Worm (Caenorhabditis elegans): Measurements from ENCODE around the gene lev-9.

ce11 chrX:6251947-6252617, 39.5 kb downstream of the lev-9 start:
- TF ChIP-seq fos-1 (tag; optimal IDR thresholded peaks at IDR 0.05) (peak; percentile 22), mdl-1 (tag; optimal IDR thresholded peaks at IDR 0.05) (peak in 1 of 2 experiments; percentile 34), tbx-2 (tag; optimal IDR thresholded peaks at IDR 0.05) (peak; percentile 28), isw-1 (GFP tag; IDR thresholded peaks at IDR 0.05) (no peak), nhr-12 (tag; optimal IDR thresholded peaks at IDR 0.05) (no peak), nhr-90 (tag; optimal IDR thresholded peaks at IDR 0.05; ENCODE audit: poor library complexity) (peak; percentile 74), snpc-4 (tag; optimal IDR thresholded peaks at IDR 0.05) (no peak)

All from whole organism, L1 larva.